Worm (Caenorhabditis elegans): Measurements from ENCODE around the gene ttr-29.

ttr-29 gene

ce11 chrV:12875850-12876249, 30.8 kb downstream of the ttr-29 start:
- TF ChIP-seq unc-62 (GFP tag; optimal IDR thresholded peaks at IDR 0.05 in 1 of 2), result peak in 1 of 2 experiments; percentile 93
- no peak for TF ChIP-seq unc-62 (tag; optimal IDR thresholded peaks at IDR 0.05)
- TF ChIP-seq daf-12 (tag; optimal IDR thresholded peaks at IDR 0.05), result no peak
- no peak for TF ChIP-seq Y5F2A.4 (GFP tag; optimal IDR thresholded peaks at IDR 0.05)
- TF ChIP-seq nhr-28 (tag; optimal IDR thresholded peaks at IDR 0.05), result peak; percentile 33

ce11 chrV:12871753-12872152, 34.9 kb downstream of the ttr-29 start, which contains the start of gene bus-19:
Gene bus-19 (plus strand): TSS chrV:12872053.
- TF ChIP-seq ctbp-1 (GFP tag; IDR thresholded peaks at IDR 0.05) (no peak), unc-62 (GFP tag; optimal IDR thresholded peaks at IDR 0.05 in 1 of 2) (peak in 1 of 2 experiments; percentile 4), unc-62 (tag; optimal IDR thresholded peaks at IDR 0.05) (no peak), hmg-1.1 (GFP tag; IDR thresholded peaks at IDR 0.05) (no peak)

- TF ChIP-seq lsy-2 (tag; optimal IDR thresholded peaks at IDR 0.05), result no peak
- TF ChIP-seq unc-62 (GFP tag; optimal IDR thresholded peaks at IDR 0.05 in 1 of 2), result peak in 1 of 2 experiments; percentile 47
- no peak for TF ChIP-seq unc-62 (tag; optimal IDR thresholded peaks at IDR 0.05)
- TF ChIP-seq ceh-32 (tag; optimal IDR thresholded peaks at IDR 0.05; ENCODE audit: poor library complexity), result no peak
- peak; percentile 13 for TF ChIP-seq nhr-28 (tag; optimal IDR thresholded peaks at IDR 0.05)
Observed at ce11 chrV:12870740-12871139, 35.9 kb downstream of the ttr-29 start.

- peak; percentile 93 for TF ChIP-seq dmd-9 (GFP tag; IDR thresholded peaks at IDR 0.05)
- TF ChIP-seq nhr-11 (tag; optimal IDR thresholded peaks at IDR 0.05), result peak; percentile 47
- TF ChIP-seq tag-97 (GFP tag; IDR thresholded peaks at IDR 0.05), result peak; percentile 81; the same call in 1 of the 2 replicates
- peak in 1 of 2 experiments; percentile 41 for TF ChIP-seq daf-16 (GFP tag; optimal IDR thresholded peaks at IDR 0.05)
- peak; percentile 41 for TF ChIP-seq daf-16 (tag; optimal IDR thresholded peaks at IDR 0.05)
- peak; percentile 69 for TF ChIP-seq rbr-2 (tag; optimal IDR thresholded peaks at IDR 0.05)
- peak; percentile 71 for TF ChIP-seq ceh-20 (GFP tag; IDR thresholded peaks at IDR 0.05)
- TF ChIP-seq nhr-10 (tag; optimal IDR thresholded peaks at IDR 0.05), result no peak
- no peak for TF ChIP-seq lin-39 (tag; optimal IDR thresholded peaks at IDR 0.05)
- peak; percentile 30 for TF ChIP-seq F10B5.3 (tag; optimal IDR thresholded peaks at IDR 0.05)
- TF ChIP-seq dpl-1 (GFP tag; optimal IDR thresholded peaks at IDR 0.05), result peak; percentile 99
- no peak for TF ChIP-seq unc-39 (tag; optimal IDR thresholded peaks at IDR 0.05)
- 0 out of 2 replicates have a peak, but pooled peaks have one; percentile 21 for TF ChIP-seq nhr-42 (GFP tag; IDR thresholded peaks at IDR 0.05)
- peak; percentile 47 for TF ChIP-seq F37D6.2 (tag; optimal IDR thresholded peaks at IDR 0.05)
- TF ChIP-seq daf-12 (tag; optimal IDR thresholded peaks at IDR 0.05), result no peak
- 0 out of 2 replicates have a peak, but pooled peaks have one; percentile 41 for TF ChIP-seq D1046.2 (GFP tag; IDR thresholded peaks at IDR 0.05)
- TF ChIP-seq F49E8.2 (tag; optimal IDR thresholded peaks at IDR 0.05; ENCODE audit: borderline replicate concordance), result peak; percentile 45
- TF ChIP-seq lin-1 (GFP tag; IDR thresholded peaks at IDR 0.05), result 0 out of 2 replicates have a peak, but pooled peaks have one; percentile 56
- peak; percentile 69 for TF ChIP-seq spr-1 (tag; optimal IDR thresholded peaks at IDR 0.05)
- peak; percentile 80 for TF ChIP-seq T26A8.4 (GFP tag; IDR thresholded peaks at IDR 0.05)
- TF ChIP-seq lsy-2 (tag; optimal IDR thresholded peaks at IDR 0.05), result no peak
- peak; percentile 45 for TF ChIP-seq spr-3 (GFP tag; optimal IDR thresholded peaks at IDR 0.05)
- peak; percentile 79 for TF ChIP-seq nhr-102 (tag; optimal IDR thresholded peaks at IDR 0.05)
- TF ChIP-seq ZK337.2 (GFP tag; IDR thresholded peaks at IDR 0.05), result peak; percentile 97
- peak; percentile 70; the same call in 1 of the 2 replicates for TF ChIP-seq tra-1 (GFP tag; IDR thresholded peaks at IDR 0.05)
- TF ChIP-seq ceh-82 (tag; optimal IDR thresholded peaks at IDR 0.05), result no peak
- TF ChIP-seq unc-62 (GFP tag; optimal IDR thresholded peaks at IDR 0.05 in 1 of 2), result no peak
- no peak for TF ChIP-seq unc-62 (tag; optimal IDR thresholded peaks at IDR 0.05)
- TF ChIP-seq pha-4 (GFP tag; IDR thresholded peaks at IDR 0.05), result peak; percentile 59; the same call in 1 of the 2 replicates
- no peak for TF ChIP-seq pha-4 (tag; optimal IDR thresholded peaks at IDR 0.05)
- TF ChIP-seq zfp-3 (GFP tag; conservative IDR thresholded peaks at IDR 0.05), result peak; percentile 81; the same call in 1 of the 2 replicates
- TF ChIP-seq lin-38 (GFP tag; IDR thresholded peaks at IDR 0.05), result peak; percentile 81
- TF ChIP-seq php-3 (GFP tag; IDR thresholded peaks at IDR 0.05), result 0 out of 2 replicates have a peak, but pooled peaks have one; percentile 29
- no peak for TF ChIP-seq nhr-76 (tag; optimal IDR thresholded peaks at IDR 0.05)
- peak; percentile 45 for TF ChIP-seq nhr-77 (tag; optimal IDR thresholded peaks at IDR 0.05)
- peak; percentile 49; the same call in 1 of the 2 replicates for TF ChIP-seq mxl-2 (GFP tag; conservative IDR thresholded peaks at IDR 0.05)
- peak; percentile 64 for TF ChIP-seq hlh-11 (tag; optimal IDR thresholded peaks at IDR 0.05)
- no peak for TF ChIP-seq Y5F2A.4 (GFP tag; optimal IDR thresholded peaks at IDR 0.05)
- TF ChIP-seq ztf-7 (tag; optimal IDR thresholded peaks at IDR 0.05), result no peak
- TF ChIP-seq F26F4.8 (GFP tag; conservative IDR thresholded peaks at IDR 0.05), result no peak
Observed at ce11 chrV:12869948-12870347, 36.7 kb downstream of the ttr-29 start, which contains the start of gene T07F10.3. Gene T07F10.3 (minus strand): TSS chrV:12870045.
